Worm (Caenorhabditis elegans): Measurements from ENCODE around the gene F36H9.2.
"Not testable (repeated sequence)": the region's sequence is repeated elsewhere in the genome, so short reads cannot be mapped to it uniquely, and the experiment has no call there.

F36H9.2 gene

DNA sequence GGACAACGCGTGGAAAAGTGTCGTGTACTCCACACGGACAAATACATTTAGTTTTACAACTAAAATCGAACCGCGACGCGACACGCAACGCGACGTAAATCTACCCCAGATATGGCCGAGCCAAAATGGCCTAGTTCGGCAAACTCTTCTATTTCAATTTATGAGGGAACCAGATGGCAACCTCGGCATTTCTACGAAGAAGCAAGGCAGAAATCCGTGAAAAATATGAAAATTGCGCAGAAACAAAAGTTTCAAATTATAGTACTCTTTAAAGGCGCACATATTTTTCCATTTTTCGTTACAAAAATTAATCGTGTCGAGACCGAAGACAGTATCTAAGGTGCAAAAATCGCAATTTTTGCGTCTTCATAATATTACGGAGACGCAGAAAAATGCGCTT is 26.5 kb downstream of the F36H9.2 start, which contains the start of gene Y46H3A.5:
TSS of gene Y46H3A.5 (minus strand) at position 101 of the 400 bp plus-strand sequence.
- TF ChIP-seq daf-16 (GFP tag; optimal IDR thresholded peaks at IDR 0.05); daf-16 (tag; optimal IDR thresholded peaks at IDR 0.05); zag-1 (tag; optimal IDR thresholded peaks at IDR 0.05); arid-1 (GFP tag; conservative IDR thresholded peaks at IDR 0.05): not testable (repeated sequence)

ce11 chrV:1820016-1820415 is 31.8 kb downstream of the F36H9.2 start:
- TF ChIP-seq set-16 (GFP tag; IDR thresholded peaks at IDR 0.05): 0 out of 2 replicates have a peak, but pooled peaks have one; percentile 13
- peak in 1 of 2 experiments; percentile 71 for TF ChIP-seq unc-62 (GFP tag; optimal IDR thresholded peaks at IDR 0.05 in 1 of 2)
- no peak for TF ChIP-seq unc-62 (tag; optimal IDR thresholded peaks at IDR 0.05)
- TF ChIP-seq attf-4 (tag; optimal IDR thresholded peaks at IDR 0.05): no peak
- no peak for TF ChIP-seq ztf-11 (tag; optimal IDR thresholded peaks at IDR 0.05)
- no peak for TF ChIP-seq nhr-237 (tag; optimal IDR thresholded peaks at IDR 0.05)

DNA sequence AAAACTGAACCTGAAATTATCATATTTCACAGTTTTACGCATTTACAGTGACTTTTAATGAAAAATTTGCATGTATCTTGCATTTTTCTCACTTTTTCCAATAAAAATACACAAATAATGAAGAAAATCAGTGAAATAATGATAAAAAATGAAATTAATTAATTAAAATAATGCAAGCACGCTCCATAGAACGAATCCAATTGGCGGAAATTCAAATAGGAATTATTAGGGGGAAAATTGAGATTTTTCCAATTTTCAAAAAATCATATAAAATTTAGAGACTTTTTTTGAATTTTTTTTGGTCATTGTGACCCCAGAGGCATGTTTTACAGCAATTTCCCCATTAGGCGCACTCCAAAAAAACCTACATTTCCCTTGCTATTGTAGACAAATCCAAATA is 32.5 kb downstream of the F36H9.2 start:
- TF ChIP-seq ztf-7 (tag; optimal IDR thresholded peaks at IDR 0.05) (no peak), lin-38 (GFP tag; IDR thresholded peaks at IDR 0.05) (peak; percentile 49; the same call in 1 of the 2 replicates), nhr-25 (tag; optimal IDR thresholded peaks at IDR 0.05; ENCODE audit: borderline replicate concordance, insufficient read depth) (no peak), D1046.2 (GFP tag; IDR thresholded peaks at IDR 0.05) (no peak), ceh-32 (tag; optimal IDR thresholded peaks at IDR 0.05; ENCODE audit: poor library complexity) (no peak), unc-130 (GFP tag; optimal IDR thresholded peaks at IDR 0.05) (no peak), lir-3 (tag; optimal IDR thresholded peaks at IDR 0.05) (no peak), nhr-10 (tag; optimal IDR thresholded peaks at IDR 0.05) (no peak)

- TF ChIP-seq nhr-76 (tag; optimal IDR thresholded peaks at IDR 0.05): no peak
- peak; percentile 11 for TF ChIP-seq mep-1 (tag; optimal IDR thresholded peaks at IDR 0.05)
- peak; percentile 97 for TF ChIP-seq lin-1 (GFP tag; IDR thresholded peaks at IDR 0.05)
- TF ChIP-seq hif-1 (tag; optimal IDR thresholded peaks at IDR 0.05): peak in 1 of 2 experiments; percentile 9
- peak; percentile 76 for TF ChIP-seq mes-2 (tag; optimal IDR thresholded peaks at IDR 0.05; ENCODE audit: poor library complexity, severe bottlenecking)
- TF ChIP-seq Y48G9A.11 (GFP tag; IDR thresholded peaks at IDR 0.05): no peak
- peak; percentile 38; the same call in 1 of the 2 replicates for TF ChIP-seq lin-38 (GFP tag; IDR thresholded peaks at IDR 0.05)
- TF ChIP-seq daf-16 (GFP tag; optimal IDR thresholded peaks at IDR 0.05): no peak
- TF ChIP-seq daf-16 (tag; optimal IDR thresholded peaks at IDR 0.05): peak; percentile 26
- TF ChIP-seq dpl-1 (GFP tag; optimal IDR thresholded peaks at IDR 0.05): peak; percentile 45
- peak in 1 of 2 experiments; percentile 50 for TF ChIP-seq lsy-2 (tag; optimal IDR thresholded peaks at IDR 0.05)
- TF ChIP-seq ceh-32 (tag; optimal IDR thresholded peaks at IDR 0.05; ENCODE audit: poor library complexity): no peak
These were observed 33.0 kb downstream of the F36H9.2 start, which contains the start of the genes gly-7 and mrpl-39 for ce11 chrV:1821287-1821686. Gene gly-7 (minus strand): TSS chrV:1821323. Gene mrpl-39 (plus strand): TSS chrV:1821579.

ce11 chrV:1824528-1824927 is 36.3 kb downstream of the F36H9.2 start:
- TF ChIP-seq ZK337.2 (GFP tag; IDR thresholded peaks at IDR 0.05): 0 out of 2 replicates have a peak, but pooled peaks have one; percentile 14
- TF ChIP-seq set-16 (GFP tag; IDR thresholded peaks at IDR 0.05): peak; percentile 58; the same call in 1 of the 2 replicates
- TF ChIP-seq D1046.2 (GFP tag; IDR thresholded peaks at IDR 0.05): no peak

ce11 chrV:1829973-1830372 is 41.7 kb downstream of the F36H9.2 start, which contains the start of gene Y32G9B.1:
Gene Y32G9B.1 (minus strand): TSS chrV:1830073.
- TF ChIP-seq attf-4 (tag; optimal IDR thresholded peaks at IDR 0.05): no peak
- TF ChIP-seq skn-1 (tag; optimal IDR thresholded peaks at IDR 0.05): no peak
- peak in 1 of 2 experiments; percentile 20 for TF ChIP-seq mdl-1 (tag; optimal IDR thresholded peaks at IDR 0.05)
- no peak for TF ChIP-seq snpc-4 (tag; optimal IDR thresholded peaks at IDR 0.05)
- no peak for TF ChIP-seq ama-1 (optimal IDR thresholded peaks at IDR 0.05)
- no peak for TF ChIP-seq ceh-62 (tag; optimal IDR thresholded peaks at IDR 0.05)
- no peak for TF ChIP-seq egl-27 (tag; optimal IDR thresholded peaks at IDR 0.05)
- TF ChIP-seq gei-8 (GFP tag; optimal IDR thresholded peaks at IDR 0.05): no peak
- TF ChIP-seq F26F4.8 (GFP tag; conservative IDR thresholded peaks at IDR 0.05): no peak
- TF ChIP-seq nhr-28 (tag; optimal IDR thresholded peaks at IDR 0.05): peak; percentile 3
- no peak for TF ChIP-seq R02D3.7 (tag; optimal IDR thresholded peaks at IDR 0.05)
- no peak for TF ChIP-seq pqm-1 (tag; optimal IDR thresholded peaks at IDR 0.05)
- TF ChIP-seq mxl-3 (GFP tag; optimal IDR thresholded peaks at IDR 0.05): peak; percentile 80
- peak; percentile 11 for TF ChIP-seq hlh-30 (tag; optimal IDR thresholded peaks at IDR 0.05; ENCODE audit: insufficient read depth)
